Fruit fly (Drosophila melanogaster) whole organism, embryonic: ENCODE results near the gene CG17344.

Experiments
- Ada2b ChIP-seq: fragments of 200-800 bp; sonication (Bioruptor generic); IDR thresholded peaks from 2 replicates; pipeline ENCODE4 v1.3.6; 2022; ENCODE audit warnings: missing biosample characterization, missing genetic modification characterization
- CG10321 ChIP-seq: fragments of 200-800 bp; sonication (Bioruptor generic); IDR thresholded peaks from 2 replicates; pipeline ENCODE4 v1.3.6; 2022; ENCODE audit warnings: missing biosample characterization, missing genetic modification characterization
- CG10543 ChIP-seq: fragments of 200-800 bp; sonication (Bioruptor generic); optimal IDR thresholded peaks from 3 replicates; lab custom pipeline; 2017; ENCODE audit warnings: missing biosample characterization, mild to moderate bottlenecking, missing genetic modification characterization, moderate library complexity
- CG10654 ChIP-seq: fragments of 200-800 bp; sonication (Bioruptor generic); optimal IDR thresholded peaks from 2 replicates; lab custom pipeline; 2016; ENCODE audit warnings: missing biosample characterization, missing genetic modification characterization
- CG11247 ChIP-seq: fragments of 200-800 bp; sonication (Bioruptor generic); IDR thresholded peaks from 2 replicates; pipeline ENCODE4 v1.3.6; 2022; ENCODE audit warnings: missing biosample characterization, missing genetic modification characterization
- CG11504 ChIP-seq: fragments of 200-800 bp; sonication (Bioruptor generic); optimal IDR thresholded peaks from 3 replicates; lab custom pipeline; 2019; ENCODE audit warnings: missing biosample characterization, mild to moderate bottlenecking, missing genetic modification characterization, moderate library complexity
- CG11695 ChIP-seq: fragments of 200-800 bp; sonication (Bioruptor generic); IDR thresholded peaks from 3 replicates; pipeline ENCODE4 v1.3.6; 2022; ENCODE audit warnings: missing biosample characterization, missing genetic modification characterization
- CG11696 ChIP-seq: fragments of 200-800 bp; sonication (Bioruptor generic); IDR thresholded peaks from 2 replicates; pipeline ENCODE4 v1.3.6; 2022; ENCODE audit warnings: missing biosample characterization, missing genetic modification characterization
- CG12659 ChIP-seq: fragments of 200-800 bp; sonication (Bioruptor generic); optimal IDR thresholded peaks from 3 replicates; lab custom pipeline; 2017; ENCODE audit warnings: mild to moderate bottlenecking, missing biosample characterization, missing genetic modification reagents, missing genetic modification characterization
- CG13123 ChIP-seq: fragments of 200-800 bp; sonication (Bioruptor generic); optimal IDR thresholded peaks from 2 replicates; lab custom pipeline; 2016; ENCODE audit warnings: missing biosample characterization, missing genetic modification characterization
- CG13424 ChIP-seq: fragments of 200-800 bp; sonication (Bioruptor generic); optimal IDR thresholded peaks from 2 replicates; lab custom pipeline; 2019; ENCODE audit warnings: missing biosample characterization, mild to moderate bottlenecking, missing genetic modification characterization, moderate library complexity
- CG16863 ChIP-seq: fragments of 200-800 bp; sonication (Bioruptor generic); optimal IDR thresholded peaks from 3 replicates; lab custom pipeline; 2016; ENCODE audit warnings: missing biosample characterization, missing genetic modification characterization
- CG17361 ChIP-seq: fragments of 200-800 bp; sonication (Bioruptor generic); IDR thresholded peaks from 3 replicates; pipeline ENCODE4 v1.3.6; 2022; ENCODE audit warnings: missing biosample characterization, missing genetic modification characterization
- CG17912 ChIP-seq: fragments of 200-800 bp; sonication (Bioruptor generic); optimal IDR thresholded peaks from 2 replicates; lab custom pipeline; 2018; ENCODE audit warnings: missing biosample characterization, mild to moderate bottlenecking, missing genetic modification characterization
- CG18764 ChIP-seq: fragments of 200-800 bp; sonication (Bioruptor generic); optimal IDR thresholded peaks from 3 replicates; lab custom pipeline; 2016; ENCODE audit warnings: missing biosample characterization, missing genetic modification characterization
- CG2120 ChIP-seq: fragments of 200-800 bp; sonication (Bioruptor generic); optimal IDR thresholded peaks from 3 replicates; lab custom pipeline; 2016; ENCODE audit warnings: missing biosample characterization, missing genetic modification characterization
- CG30403 ChIP-seq: fragments of 200-800 bp; sonication (Bioruptor generic); optimal IDR thresholded peaks from 3 replicates; lab custom pipeline; 2016; ENCODE audit warnings: missing biosample characterization, missing genetic modification characterization
- CG3065 ChIP-seq: fragments of 200-800 bp; sonication (Bioruptor generic); optimal IDR thresholded peaks from 2 replicates; lab custom pipeline; 2016; ENCODE audit warnings: missing biosample characterization, missing genetic modification characterization
- CG34224 ChIP-seq: fragments of 200-800 bp; sonication (Bioruptor generic); IDR thresholded peaks from 3 replicates; pipeline ENCODE4 v1.3.6; 2022; ENCODE audit warnings: missing biosample characterization, missing genetic modification characterization; ENCODE audit not compliant: partially characterized antibody
- CG5953 ChIP-seq: fragments of 200-800 bp; sonication (Bioruptor generic); IDR thresholded peaks from 2 replicates; pipeline ENCODE4 v1.3.6; 2022; ENCODE audit warnings: missing biosample characterization, missing genetic modification characterization
- CG6272 ChIP-seq: fragments of 200-800 bp; sonication (Bioruptor generic); IDR thresholded peaks from 2 replicates; pipeline ENCODE4 v1.3.6; 2022; ENCODE audit warnings: missing biosample characterization, missing genetic modification characterization
- CG6813 ChIP-seq: fragments of 200-800 bp; sonication (Bioruptor generic); optimal IDR thresholded peaks from 2 replicates; lab custom pipeline; 2017; ENCODE audit warnings: missing biosample characterization, missing genetic modification characterization, mild to moderate bottlenecking, moderate library complexity, missing genetic modification reagents
- D19A ChIP-seq: fragments of 200-800 bp; optimal IDR thresholded peaks from 3 replicates; lab custom pipeline; 2019; ENCODE audit warnings: missing biosample characterization, mild to moderate bottlenecking, missing genetic modification characterization, moderate library complexity
- Dref ChIP-seq: fragments of 200-800 bp; sonication (Bioruptor generic); IDR thresholded peaks from 2 replicates; pipeline ENCODE4 v1.3.6; 2022; ENCODE audit warnings: missing biosample characterization, missing genetic modification characterization
- Fer2 ChIP-seq: fragments of 200-800 bp; sonication (Bioruptor generic); optimal IDR thresholded peaks from 2 replicates; lab custom pipeline; 2018; ENCODE audit warnings: missing biosample characterization, mild to moderate bottlenecking, missing genetic modification characterization, moderate library complexity
- H15 ChIP-seq: fragments of 200-800 bp; sonication (Bioruptor generic); IDR thresholded peaks from 3 replicates; pipeline ENCODE4 v1.3.6; 2022; ENCODE audit warnings: missing biosample characterization, missing genetic modification characterization
- Meics ChIP-seq: fragments of 200-800 bp; sonication (Bioruptor generic); optimal IDR thresholded peaks from 2 replicates; lab custom pipeline; 2017; ENCODE audit warnings: missing biosample characterization, mild to moderate bottlenecking, missing genetic modification characterization
- NK7.1 ChIP-seq: fragments of 200-800 bp; sonication (Bioruptor generic); optimal IDR thresholded peaks from 3 replicates; lab custom pipeline; 2016; ENCODE audit warnings: missing biosample characterization, missing genetic modification characterization
- Ptx1 ChIP-seq: fragments of 200-800 bp; sonication (Bioruptor generic); IDR thresholded peaks from 2 replicates; pipeline ENCODE4 v1.3.6; 2022; ENCODE audit warnings: missing biosample characterization, missing genetic modification characterization
- Sin3A ChIP-seq: fragments of >200 bp; optimal IDR thresholded peaks from 2 replicates; lab custom pipeline; 2018
- ac ChIP-seq: fragments of 200-800 bp; sonication (Bioruptor generic); optimal IDR thresholded peaks from 3 replicates; lab custom pipeline; 2017; ENCODE audit warnings: missing biosample characterization, mild to moderate bottlenecking, missing genetic modification characterization
- bowl ChIP-seq: fragments of 200-800 bp; sonication (Bioruptor generic); IDR thresholded peaks from 2 replicates; pipeline ENCODE4 v1.3.6; 2022; ENCODE audit warnings: missing biosample characterization, missing genetic modification characterization
- cwo ChIP-seq: fragments of 200-800 bp; sonication (Bioruptor generic); optimal IDR thresholded peaks from 3 replicates; lab custom pipeline; 2017; ENCODE audit warnings: missing biosample characterization, missing genetic modification characterization, mild to moderate bottlenecking, moderate library complexity, missing genetic modification reagents
- dmrt11E ChIP-seq: fragments of 200-800 bp; sonication (Bioruptor generic); optimal IDR thresholded peaks from 3 replicates; lab custom pipeline; 2018; ENCODE audit warnings: missing biosample characterization, mild to moderate bottlenecking, missing genetic modification characterization, moderate library complexity
- grn ChIP-seq: fragments of 200-800 bp; sonication (Bioruptor generic); optimal IDR thresholded peaks from 3 replicates; lab custom pipeline; 2017; ENCODE audit warnings: missing biosample characterization, missing genetic modification characterization
- kay ChIP-seq: fragments of 200-800 bp; sonication (Bioruptor generic); optimal IDR thresholded peaks from 2 replicates; lab custom pipeline; 2016; ENCODE audit warnings: missing biosample characterization, missing genetic modification characterization
- klu ChIP-seq: fragments of 200-800 bp; sonication (Bioruptor generic); IDR thresholded peaks from 2 replicates; pipeline ENCODE4 v1.3.6; 2022; ENCODE audit warnings: missing biosample characterization, missing genetic modification characterization
- lab ChIP-seq: fragments of 200-800 bp; sonication (Bioruptor generic); optimal IDR thresholded peaks from 3 replicates; lab custom pipeline; 2017; ENCODE audit warnings: missing biosample characterization, missing genetic modification characterization, mild to moderate bottlenecking, moderate library complexity, missing genetic modification reagents
- lola ChIP-seq, 3 experiments: fragments of >200 bp in 2 of 3; fragments of 200-800 bp in 1 of 3; sonication (Bioruptor generic) in 1 of 3; optimal IDR thresholded peaks; 2 replicates each; lab custom pipeline; 2017 to 2019; ENCODE audit warnings: missing biosample characterization in 3 of 3, missing genetic modification characterization in 3 of 3, mild to moderate bottlenecking in 1 of 3, moderate library complexity in 1 of 3
- mirr ChIP-seq: fragments of 200-800 bp; sonication (Bioruptor generic); optimal IDR thresholded peaks from 3 replicates; lab custom pipeline; 2018; ENCODE audit warnings: missing biosample characterization, mild to moderate bottlenecking, missing genetic modification characterization
- nmo ChIP-seq: fragments of 200-800 bp; sonication (Bioruptor generic); optimal IDR thresholded peaks from 2 replicates; lab custom pipeline; 2018; ENCODE audit warnings: missing biosample characterization, mild to moderate bottlenecking, missing genetic modification characterization, moderate library complexity
- otp ChIP-seq: fragments of 200-800 bp; sonication (Bioruptor generic); IDR thresholded peaks from 3 replicates; pipeline ENCODE4, ENCODE4 v1.3.6; 2022; ENCODE audit warnings: missing biosample characterization, missing genetic modification characterization
- pzg ChIP-seq: fragments of 200-800 bp; sonication (Bioruptor generic); optimal IDR thresholded peaks from 3 replicates; lab custom pipeline; 2018; ENCODE audit warnings: missing biosample characterization, mild to moderate bottlenecking, missing genetic modification characterization, moderate library complexity
- seq ChIP-seq: fragments of 200-800 bp; sonication (Bioruptor generic); IDR thresholded peaks from 2 replicates; pipeline ENCODE4 v1.3.6; 2022; ENCODE audit warnings: missing biosample characterization, missing genetic modification characterization
- slou ChIP-seq: fragments of 200-800 bp; sonication (Bioruptor generic); optimal IDR thresholded peaks from 3 replicates; lab custom pipeline; 2016; ENCODE audit warnings: missing biosample characterization, missing genetic modification characterization
- stwl ChIP-seq: fragments of 200-800 bp; sonication (Bioruptor generic); optimal IDR thresholded peaks from 3 replicates; lab custom pipeline; 2018; ENCODE audit warnings: missing biosample characterization, mild to moderate bottlenecking, missing genetic modification characterization, moderate library complexity
- trem ChIP-seq: fragments of 200-800 bp; optimal IDR thresholded peaks from 3 replicates; lab custom pipeline; 2019; ENCODE audit warnings: missing biosample characterization, mild to moderate bottlenecking, missing genetic modification characterization, moderate library complexity
- tx ChIP-seq: fragments of 200-800 bp; sonication (Bioruptor generic); optimal IDR thresholded peaks from 2 replicates; lab custom pipeline; 2016; ENCODE audit warnings: missing biosample characterization, missing genetic modification characterization
- zen ChIP-seq: fragments of 200-800 bp; sonication (Bioruptor generic); optimal IDR thresholded peaks from 3 replicates; lab custom pipeline; 2018; ENCODE audit warnings: missing biosample characterization, mild to moderate bottlenecking, missing genetic modification characterization, moderate library complexity

Gene CG17344

dm6 chr2L:19133465-19134365 is 31.9 kb downstream of the CG17344 start, which contains the start of gene brat (continued):
- TF ChIP-seq CG11504 (tag; lab: Kevin White, UChicago) (peak; percentile 62), ac (GFP tag; lab: Kevin White, UChicago) (no peak), otp (GFP tag; lab: Robert Waterston, UW) (no peak), CG17912 (GFP tag; lab: Kevin White, UChicago) (no peak), zen (tag; lab: Kevin White, UChicago) (peak; percentile 11), CG34224 (peak; percentile 91), CG17361 (peak; percentile 66), CG3065 (GFP tag; lab: Kevin White, UChicago) (no peak), seq (GFP tag; lab: Robert Waterston, UW) (peak; percentile 15; the same call in 1 of the 2 replicates), Fer2 (tag; lab: Kevin White, UChicago) (peak; percentile 33), klu (GFP tag; lab: Robert Waterston, UW) (no peak), bowl (GFP tag; lab: Robert Waterston, UW) (no peak), CG6813 (no peak), CG10543 (GFP tag; lab: Kevin White, UChicago) (peak; percentile 61), CG13123 (GFP tag; lab: Kevin White, UChicago) (no peak), lab (GFP tag; lab: Kevin White, UChicago) (peak; percentile 40), grn (no peak), trem (peak; percentile 85), CG13424 (tag; lab: Kevin White, UChicago) (peak; percentile 64), lola (GFP tag; optimal IDR thresholded peaks at IDR 0.05; lab: Kevin White, UChicago) (peak in 1 of 3 experiments; percentile 48), tx (GFP tag; lab: Kevin White, UChicago) (peak; percentile 45), CG30403 (peak; percentile 70), CG6272 (GFP tag; lab: Robert Waterston, UW) (0 out of 2 replicates have a peak, but pooled peaks have one; percentile 39), stwl (tag; lab: Kevin White, UChicago) (peak; percentile 80), CG16863 (GFP tag; lab: Kevin White, UChicago) (peak; percentile 78), CG11696 (GFP tag; lab: Robert Waterston, UW) (no peak), slou (GFP tag; lab: Kevin White, UChicago) (no peak), Dref (GFP tag; lab: Robert Waterston, UW) (peak; percentile 72), kay (GFP tag; lab: Kevin White, UChicago) (no peak), dmrt11E (tag; lab: Kevin White, UChicago) (peak; percentile 53), Ptx1 (GFP tag; lab: Robert Waterston, UW) (peak; percentile 45; the same call in 1 of the 2 replicates), pzg (GFP tag; lab: Kevin White, UChicago) (peak; percentile 71), NK7.1 (peak; percentile 8), CG10321 (GFP tag; lab: Robert Waterston, UW) (no peak), H15 (GFP tag; lab: Robert Waterston, UW) (no peak), CG2120 (GFP tag; lab: Kevin White, UChicago) (peak; percentile 79), D19A (peak; percentile 64), mirr (GFP tag; lab: Kevin White, UChicago) (peak; percentile 3), nmo (GFP tag; lab: Kevin White, UChicago) (peak; percentile 82), Meics (GFP tag; lab: Kevin White, UChicago) (peak; percentile 27), Sin3A (lab: Kevin White, UChicago) (peak; percentile 83), CG5953 (GFP tag; lab: Robert Waterston, UW) (no peak), cwo (GFP tag; lab: Kevin White, UChicago) (peak; percentile 69), CG10654 (GFP tag; lab: Kevin White, UChicago) (peak; percentile 41), CG18764 (peak; percentile 28), CG11247 (0 out of 2 replicates have a peak, but pooled peaks have one; percentile 24), CG12659 (GFP tag; lab: Kevin White, UChicago) (peak; percentile 73), CG11695 (GFP tag; lab: Robert Waterston, UW) (0 out of 3 replicates have a peak, but pooled peaks have one; percentile 9), Ada2b (GFP tag; lab: Robert Waterston, UW) (peak; percentile 24; the same call in 1 of the 2 replicates)
